Fruit fly (Drosophila melanogaster): ENCODE data around the gene CG31673.

Gene CG31673

DNA sequence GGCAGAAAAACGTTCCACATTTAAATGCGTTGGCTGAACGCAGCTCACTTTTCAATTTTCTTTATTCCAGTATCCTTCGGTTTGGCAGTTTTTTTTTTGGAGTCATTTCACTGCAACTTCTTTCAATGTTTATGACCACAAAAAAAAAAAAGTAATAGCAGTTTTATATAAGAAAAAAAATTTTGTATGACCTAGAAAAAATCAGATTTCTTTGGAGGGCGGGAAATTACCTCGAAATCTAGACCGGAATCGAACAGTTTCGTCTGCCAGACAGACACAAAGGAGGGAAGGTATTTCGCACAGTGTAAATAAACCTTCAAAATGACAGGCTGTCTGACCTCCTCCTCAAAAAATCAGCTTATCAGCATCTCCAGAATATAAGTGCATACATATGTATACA, 51.1 kb downstream of the CG31673 start:
- TF ChIP-seq Snoo (tag; optimal IDR thresholded peaks at IDR 0.05) (peak; percentile 38), D1 (tag; optimal IDR thresholded peaks at IDR 0.05) (no peak)
